Worm (Caenorhabditis elegans) whole organism, young adult: Measurements from ENCODE around the gene H20E11.2.
A peak's percentile ranks its signal among the peaks of the same experiment; 100 is the strongest.

ENCODE experiments used
- B0019.2 ChIP-seq: fragments of 200-800 bp; sonication (Bioruptor generic); conservative IDR thresholded peaks from 2 replicates; pipeline ENCODE4 v1.3.6; 2022; ENCODE audit warnings: missing genetic modification reagents, missing genetic modification characterization, missing compliant biosample characterization
- B0035.1 ChIP-seq: sonication (generic microtip); optimal IDR thresholded peaks from 2 replicates; lab custom pipeline; 2016; ENCODE audit warnings: missing genetic modification characterization, mild to moderate bottlenecking, missing compliant biosample characterization, missing genotype, missing genetic modification reagents
- C06A6.2 ChIP-seq: fragments of 200-800 bp; sonication (Bioruptor generic); conservative IDR thresholded peaks from 2 replicates; pipeline ENCODE4 v1.3.6; 2022; ENCODE audit warnings: missing genetic modification characterization, missing compliant biosample characterization
- F10E7.11 ChIP-seq: sonication (generic microtip); optimal IDR thresholded peaks from 2 replicates; lab custom pipeline; 2017; ENCODE audit warnings: mild to moderate bottlenecking, missing genetic modification characterization, moderate library complexity, missing compliant biosample characterization
- F23B12.7 ChIP-seq: sonication (generic microtip); optimal IDR thresholded peaks from 2 replicates; lab custom pipeline; 2017; ENCODE audit warnings: missing genetic modification characterization, mild to moderate bottlenecking, missing compliant biosample characterization, antibody characterized with exemption, moderate library complexity; ENCODE audit not compliant: insufficient read depth
- F55B11.4 ChIP-seq: sonication (generic microtip); optimal IDR thresholded peaks from 2 replicates; lab custom pipeline; 2016; ENCODE audit warnings: missing compliant biosample characterization, missing genetic modification characterization, borderline replicate concordance; ENCODE audit not compliant: insufficient read depth
- F57A8.1 ChIP-seq: fragments of 200-800 bp; sonication (Bioruptor generic); optimal IDR thresholded peaks from 2 replicates; lab custom pipeline; 2018; ENCODE audit warnings: mild to moderate bottlenecking, missing genetic modification characterization, moderate library complexity, missing compliant biosample characterization
- Y67H2A.10 ChIP-seq: fragments of 200-800 bp; sonication (Bioruptor generic); conservative IDR thresholded peaks from 2 replicates; pipeline ENCODE4 v1.3.6; 2022; ENCODE audit warnings: missing genetic modification reagents, missing genetic modification characterization, missing compliant biosample characterization
- Y79H2A.3 ChIP-seq: fragments of 200-800 bp; sonication (Bioruptor generic); conservative IDR thresholded peaks from 2 replicates; pipeline ENCODE4 v1.3.6; 2022; ENCODE audit warnings: missing genetic modification reagents, missing genetic modification characterization, missing compliant biosample characterization
- ZK185.1 ChIP-seq: sonication (generic microtip); optimal IDR thresholded peaks from 2 replicates; lab custom pipeline; 2016; ENCODE audit warnings: mild to moderate bottlenecking, missing genetic modification characterization, missing compliant biosample characterization; ENCODE audit not compliant: poor library complexity, severe bottlenecking
- akir-1 ChIP-seq: fragments of 200-800 bp; sonication (Bioruptor generic); optimal IDR thresholded peaks from 2 replicates; lab custom pipeline; 2018; ENCODE audit warnings: mild to moderate bottlenecking, missing genetic modification characterization, moderate library complexity, missing compliant biosample characterization
- aptf-2 ChIP-seq: fragments of 200-800 bp; sonication (Bioruptor generic); conservative IDR thresholded peaks from 2 replicates; pipeline ENCODE4 v1.3.6; 2022; ENCODE audit warnings: missing genetic modification reagents, missing genetic modification characterization, missing compliant biosample characterization
- aptf-3 ChIP-seq: fragments of 200-800 bp; sonication (Bioruptor generic); IDR thresholded peaks from 2 replicates; pipeline ENCODE4 v1.3.6; 2022; ENCODE audit warnings: missing genetic modification characterization, missing compliant biosample characterization
- atf-7 ChIP-seq: sonication (generic microtip); optimal IDR thresholded peaks from 2 replicates; lab custom pipeline; 2017; ENCODE audit warnings: mild to moderate bottlenecking, missing genetic modification characterization, missing compliant biosample characterization
- athp-1 ChIP-seq: sonication (generic microtip); optimal IDR thresholded peaks from 2 replicates; lab custom pipeline; 2017; ENCODE audit warnings: mild to moderate bottlenecking, missing genetic modification characterization, missing compliant biosample characterization
- bed-1 ChIP-seq: fragments of 200-800 bp; sonication (Bioruptor generic); IDR thresholded peaks from 2 replicates; pipeline ENCODE4 v1.3.6; 2022; ENCODE audit warnings: missing genetic modification reagents, missing genetic modification characterization, missing compliant biosample characterization
- ceh-100 ChIP-seq: fragments of 200-800 bp; sonication (Bioruptor generic); IDR thresholded peaks from 2 replicates; pipeline ENCODE4 v1.3.6; 2022; ENCODE audit warnings: missing genetic modification reagents, missing genetic modification characterization, missing compliant biosample characterization
- ceh-40 ChIP-seq: fragments of 200-800 bp; sonication (Bioruptor generic); IDR thresholded peaks from 2 replicates; pipeline ENCODE4 v1.3.6; 2022; ENCODE audit warnings: missing genetic modification characterization, missing compliant biosample characterization
- ceh-79 ChIP-seq: sonication (generic microtip); optimal IDR thresholded peaks from 2 replicates; lab custom pipeline; 2017; ENCODE audit warnings: mild to moderate bottlenecking, missing genetic modification characterization, missing compliant biosample characterization
- die-1 ChIP-seq: sonication (generic microtip); optimal IDR thresholded peaks from 2 replicates; lab custom pipeline; 2016; ENCODE audit warnings: missing genotype, mild to moderate bottlenecking, missing genetic modification characterization, missing compliant biosample characterization
- efl-1 ChIP-seq: fragments of 150-350 bp; optimal IDR thresholded peaks from 2 replicates; lab custom pipeline; 2014; ENCODE audit warnings: missing biosample characterization, missing genetic modification reagents, missing genetic modification characterization
- egrh-3 ChIP-seq: fragments of 200-800 bp; sonication (Bioruptor generic); IDR thresholded peaks from 2 replicates; pipeline ENCODE4 v1.3.6; 2022; ENCODE audit warnings: missing genetic modification reagents, missing genetic modification characterization, missing compliant biosample characterization
- ets-4 ChIP-seq: fragments of 200-800 bp; sonication (Bioruptor generic); optimal IDR thresholded peaks from 2 replicates; lab custom pipeline; 2018; ENCODE audit warnings: mild to moderate bottlenecking, missing genetic modification characterization, missing compliant biosample characterization
- fkh-3 ChIP-seq: sonication (generic microtip); optimal IDR thresholded peaks from 2 replicates; lab custom pipeline; 2016; ENCODE audit warnings: mild to moderate bottlenecking, missing genetic modification characterization, missing compliant biosample characterization
- gei-17 ChIP-seq: fragments of 200-800 bp; sonication (Bioruptor generic); optimal IDR thresholded peaks from 2 replicates; lab custom pipeline; 2018; ENCODE audit warnings: mild to moderate bottlenecking, missing genetic modification characterization, missing compliant biosample characterization
- hlh-26 ChIP-seq: fragments of 200-800 bp; sonication (Bioruptor generic); conservative IDR thresholded peaks from 2 replicates; pipeline ENCODE4 v1.3.6; 2022; ENCODE audit warnings: missing genetic modification reagents, missing genetic modification characterization, missing compliant biosample characterization
- hmg-1.2 ChIP-seq: fragments of 200-800 bp; sonication (Bioruptor generic); IDR thresholded peaks from 2 replicates; pipeline ENCODE4 v1.3.6; 2022; ENCODE audit warnings: missing genetic modification reagents, missing genetic modification characterization, missing compliant biosample characterization
- let-526 ChIP-seq: fragments of 200-800 bp; sonication (Bioruptor generic); IDR thresholded peaks from 2 replicates; pipeline ENCODE4 v1.3.6; 2022; ENCODE audit warnings: missing genetic modification reagents, missing genetic modification characterization, missing compliant biosample characterization
- lin-26 ChIP-seq: fragments of 200-800 bp; sonication (Bioruptor generic); IDR thresholded peaks from 2 replicates; pipeline ENCODE4 v1.3.6; 2022; ENCODE audit warnings: missing genetic modification reagents, missing genetic modification characterization, missing compliant biosample characterization
- lin-40 ChIP-seq: sonication (generic microtip); optimal IDR thresholded peaks from 2 replicates; lab custom pipeline; 2016; ENCODE audit warnings: missing genetic modification characterization, mild to moderate bottlenecking, missing compliant biosample characterization, missing genotype, missing genetic modification reagents
- madf-10 ChIP-seq: sonication (generic microtip); optimal IDR thresholded peaks from 2 replicates; lab custom pipeline; 2016; ENCODE audit warnings: mild to moderate bottlenecking, missing genetic modification characterization, missing compliant biosample characterization
- madf-3 ChIP-seq: fragments of 200-800 bp; sonication (Bioruptor generic); IDR thresholded peaks from 2 replicates; pipeline ENCODE4 v1.3.6; 2022; ENCODE audit warnings: missing genetic modification reagents, missing genetic modification characterization, missing compliant biosample characterization
- mxl-1 ChIP-seq: sonication (generic microtip); optimal IDR thresholded peaks from 2 replicates; lab custom pipeline; 2016; ENCODE audit warnings: missing genetic modification characterization, missing compliant biosample characterization
- nfya-1 ChIP-seq: sonication (generic microtip); optimal IDR thresholded peaks from 2 replicates; lab custom pipeline; 2017; ENCODE audit warnings: antibody characterized with exemption, missing compliant biosample characterization, missing genetic modification characterization, borderline replicate concordance; ENCODE audit not compliant: insufficient read depth
- repo-1 ChIP-seq: sonication (generic microtip); optimal IDR thresholded peaks from 2 replicates; lab custom pipeline; 2017; ENCODE audit warnings: mild to moderate bottlenecking, missing genetic modification characterization, missing compliant biosample characterization
- rpc-1 ChIP-seq, 2 experiments: fragments of 150-350 bp in 1 of 2; sonication (generic microtip) in 1 of 2; optimal IDR thresholded peaks; 2 replicates each; lab custom pipeline; 2014 to 2018; ENCODE audit warnings: missing biosample characterization in 1 of 2, missing genetic modification characterization in 1 of 2, missing genetic modification reagents in 1 of 2, missing genotype in 1 of 2
- sea-2 ChIP-seq: fragments of 200-800 bp; sonication (Bioruptor generic); IDR thresholded peaks from 2 replicates; pipeline ENCODE4 v1.3.6; 2022; ENCODE audit warnings: missing genetic modification characterization, missing compliant biosample characterization
- snpc-1.1 ChIP-seq: sonication (generic microtip); optimal IDR thresholded peaks from 2 replicates; lab custom pipeline; 2017; ENCODE audit warnings: missing genetic modification characterization, mild to moderate bottlenecking, missing compliant biosample characterization, antibody characterized with exemption, moderate library complexity, missing genotype, missing genetic modification reagents; ENCODE audit not compliant: insufficient read depth
- tbp1 ChIP-seq: fragments of 200-800 bp; sonication (Bioruptor generic); optimal IDR thresholded peaks from 2 replicates; lab custom pipeline; 2018; ENCODE audit warnings: mild to moderate bottlenecking, missing genetic modification characterization, missing compliant biosample characterization
- unc-130 ChIP-seq: sonication (generic microtip); optimal IDR thresholded peaks from 2 replicates; lab custom pipeline; 2016; ENCODE audit warnings: missing genetic modification reagents, missing genetic modification characterization, missing compliant biosample characterization
- unc-62 ChIP-seq: fragments of 150-350 bp; optimal IDR thresholded peaks from 2 replicates; lab custom pipeline; 2014; ENCODE audit warnings: missing biosample characterization, missing genetic modification reagents, missing genetic modification characterization
- ztf-25 ChIP-seq: fragments of 200-800 bp; sonication (Bioruptor generic); IDR thresholded peaks from 2 replicates; pipeline ENCODE4 v1.3.6; 2022; ENCODE audit warnings: missing genetic modification reagents, missing genetic modification characterization, missing compliant biosample characterization
- ztf-26 ChIP-seq: sonication (generic microtip); optimal IDR thresholded peaks from 2 replicates; lab custom pipeline; 2017; ENCODE audit warnings: missing genetic modification characterization, missing compliant biosample characterization
- ztf-3 ChIP-seq: fragments of 200-800 bp; sonication (Bioruptor generic); optimal IDR thresholded peaks from 2 replicates; lab custom pipeline; 2018; ENCODE audit warnings: mild to moderate bottlenecking, missing genetic modification characterization, missing compliant biosample characterization

Gene H20E11.2

ce11 chrIV:6790438-6791124 is 37.0 kb upstream of the H20E11.2 start, which contains the start of the genes C17H12.2 and vha-8 (continued):
- TF ChIP-seq akir-1 (GFP tag; lab: Kevin White, UChicago) (peak; percentile 7), gei-17 (GFP tag; lab: Kevin White, UChicago) (peak; percentile 9), Y67H2A.10 (GFP tag; lab: Robert Waterston, UW) (peak; percentile 78), ceh-40 (GFP tag; lab: Robert Waterston, UW) (no peak), rpc-1 (optimal IDR thresholded peaks at IDR 0.05; lab: Kevin White, UChicago) (no peak), rpc-1 (tag; optimal IDR thresholded peaks at IDR 0.05; lab: Kevin White, UChicago) (no peak), ztf-26 (tag; lab: Kevin White, UChicago) (peak; percentile 59), sea-2 (GFP tag; lab: Robert Waterston, UW) (no peak), ceh-79 (tag; lab: Kevin White, UChicago) (no peak), efl-1 (peak; percentile 41), ZK185.1 (tag; lab: Kevin White, UChicago) (peak; percentile 65), tbp1 (GFP tag; lab: Kevin White, UChicago) (peak; percentile 48), ztf-3 (GFP tag; lab: Kevin White, UChicago) (no peak), B0035.1 (tag; lab: Kevin White, UChicago) (no peak), egrh-3 (GFP tag; lab: Robert Waterston, UW) (no peak), unc-62 (GFP tag; lab: Kevin White, UChicago) (peak; percentile 34), ceh-100 (GFP tag; lab: Robert Waterston, UW) (0 out of 2 replicates have a peak, but pooled peaks have one; percentile 21), aptf-3 (no peak), C06A6.2 (GFP tag; lab: Robert Waterston, UW) (0 out of 2 replicates have a peak, but pooled peaks have one; percentile 28), Y79H2A.3 (GFP tag; lab: Robert Waterston, UW) (no peak)
- TF ChIP-seq, all 124 proteins: peak for 54

DNA sequence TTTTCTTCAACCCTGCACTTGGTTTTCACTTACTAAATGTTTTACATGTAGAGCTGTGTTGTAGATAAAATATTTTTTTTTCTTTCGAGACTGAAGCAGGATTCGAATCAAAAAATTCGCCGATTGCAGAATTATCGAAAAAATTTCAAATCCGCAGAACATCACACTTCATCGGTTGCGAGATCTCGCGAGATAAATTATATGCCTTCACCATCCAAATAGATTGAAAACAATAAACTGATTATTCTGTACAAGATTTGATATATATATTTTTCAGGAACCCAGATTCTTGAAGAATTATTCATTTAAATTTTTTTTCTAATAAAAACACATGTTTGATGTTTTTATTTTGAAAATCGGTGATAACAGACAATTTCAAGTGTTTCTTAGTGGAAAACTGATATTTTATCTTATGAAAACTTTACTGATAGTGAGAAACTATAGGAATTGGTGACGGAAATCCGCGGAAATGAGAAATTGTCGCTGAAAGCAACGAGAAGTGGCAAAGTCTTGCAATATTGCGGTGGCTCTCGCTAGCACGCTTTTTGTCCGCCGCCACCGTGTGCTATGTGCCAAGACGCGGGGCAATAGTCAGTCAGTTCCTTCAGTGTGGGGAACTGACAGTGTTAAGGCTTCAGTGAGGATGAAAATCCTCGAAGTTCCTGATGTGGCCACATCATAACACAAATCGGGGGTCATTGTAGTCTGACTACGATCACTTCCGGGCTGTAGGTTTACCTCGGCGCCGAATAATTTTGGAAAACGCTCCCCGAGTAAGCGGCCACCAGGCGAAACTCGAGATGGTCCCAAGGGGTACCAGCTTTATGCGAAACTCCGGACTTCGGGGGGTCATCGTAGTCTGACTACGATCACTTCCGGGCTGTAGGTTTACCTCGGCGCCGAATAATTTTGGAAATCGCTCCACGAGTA is 34.9 kb upstream of the H20E11.2 start:
- TF ChIP-seq madf-10, result no peak
- no peak for TF ChIP-seq unc-130 (GFP tag; lab: Kevin White, UChicago)
- TF ChIP-seq die-1, result no peak
- TF ChIP-seq repo-1 (tag; lab: Kevin White, UChicago), result peak; percentile 58
- peak; percentile 64 for TF ChIP-seq hmg-1.2
- peak; percentile 37; the same call in 1 of the 2 replicates for TF ChIP-seq madf-3
- TF ChIP-seq let-526 (GFP tag; lab: Robert Waterston, UW), result no peak
- TF ChIP-seq aptf-2 (GFP tag; lab: Robert Waterston, UW), result no peak
- no peak for TF ChIP-seq egrh-3 (GFP tag; lab: Robert Waterston, UW)
- TF ChIP-seq F10E7.11 (tag; lab: Kevin White, UChicago), result no peak
- no peak for TF ChIP-seq mxl-1
- no peak for TF ChIP-seq B0019.2 (GFP tag; lab: Robert Waterston, UW)
- TF ChIP-seq snpc-1.1 (tag; lab: Kevin White, UChicago), result peak; percentile 92
- TF ChIP-seq fkh-3 (tag; lab: Kevin White, UChicago), result no peak
- no peak for TF ChIP-seq ztf-25
- TF ChIP-seq nfya-1 (tag; lab: Kevin White, UChicago), result no peak
- no peak for TF ChIP-seq F23B12.7 (tag; lab: Kevin White, UChicago)
- TF ChIP-seq F55B11.4, result no peak
- TF ChIP-seq lin-40 (tag; lab: Kevin White, UChicago), result peak; percentile 58
- peak; percentile 54 for TF ChIP-seq atf-7 (tag; lab: Kevin White, UChicago)
- no peak for TF ChIP-seq hlh-26 (GFP tag; lab: Robert Waterston, UW)
- TF ChIP-seq bed-1 (GFP tag; lab: Robert Waterston, UW), result no peak
- TF ChIP-seq F57A8.1 (GFP tag; lab: Kevin White, UChicago), result no peak
- no peak for TF ChIP-seq ets-4 (GFP tag; lab: Kevin White, UChicago)
- TF ChIP-seq athp-1 (tag; lab: Kevin White, UChicago), result no peak
- TF ChIP-seq lin-26 (GFP tag; lab: Robert Waterston, UW), result peak; percentile 36; the same call in 1 of the 2 replicates
